Worm (Caenorhabditis elegans): Measurements from ENCODE around the gene rfs-1.

DNA sequence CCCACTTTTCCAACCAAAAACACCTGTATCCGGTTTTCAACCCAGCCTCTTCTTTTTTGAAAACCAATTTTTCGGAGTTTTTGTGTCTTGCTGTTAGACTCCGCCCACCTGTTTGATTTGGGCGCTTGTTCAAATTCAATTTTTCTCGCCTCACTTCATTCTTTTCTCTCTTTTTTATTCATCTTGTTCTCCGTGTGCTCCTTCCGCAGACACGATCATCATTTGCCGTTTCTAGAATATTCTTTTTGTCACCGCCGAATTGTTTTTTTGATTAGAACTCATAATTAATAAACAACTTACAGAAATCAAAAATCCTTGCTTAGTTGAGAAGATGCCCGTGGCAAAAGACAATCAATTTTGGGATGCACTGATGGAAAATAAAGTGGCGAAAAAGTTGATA, 47.4 kb upstream of the rfs-1 start, which contains the start of gene C50C3.5:
- TF ChIP-seq ama-1 (optimal IDR thresholded peaks at IDR 0.05) (no peak), ets-7 (tag; optimal IDR thresholded peaks at IDR 0.05) (no peak), hmbx-1 (tag; optimal IDR thresholded peaks at IDR 0.05) (no peak), hmg-4 (GFP tag; optimal IDR thresholded peaks at IDR 0.05) (no peak), flt-1 (GFP tag; IDR thresholded peaks at IDR 0.05) (no peak), B0310.2 (tag; optimal IDR thresholded peaks at IDR 0.05) (no peak), aly-1 (tag; optimal IDR thresholded peaks at IDR 0.05) (no peak), tbx-11 (GFP tag; IDR thresholded peaks at IDR 0.05) (no peak), tbx-37 (GFP tag; conservative IDR thresholded peaks at IDR 0.05) (no peak), F13C5.2 (tag; optimal IDR thresholded peaks at IDR 0.05) (no peak)
